Fruit fly (Drosophila melanogaster) whole organism, embryonic: Measurements from ENCODE around the gene CG17097.

Experiments
- BEAF-32 ChIP-seq: fragments of 200-800 bp; sonication (Bioruptor generic); optimal IDR thresholded peaks from 3 replicates; lab custom pipeline; 2017; ENCODE audit warnings: missing biosample characterization, missing genetic modification characterization, mild to moderate bottlenecking, moderate library complexity, missing genetic modification reagents
- CG10959 ChIP-seq: fragments of 200-800 bp; sonication (Bioruptor generic); IDR thresholded peaks from 2 replicates; pipeline ENCODE4 v1.3.6; 2022; ENCODE audit warnings: missing biosample characterization, missing genetic modification characterization
- CG11085 ChIP-seq: fragments of 200-800 bp; sonication (Bioruptor generic); IDR thresholded peaks from 2 replicates; pipeline ENCODE4 v1.3.6; 2022; ENCODE audit warnings: missing biosample characterization, missing genetic modification characterization
- CG11560 ChIP-seq: fragments of 200-800 bp; sonication (Bioruptor generic); IDR thresholded peaks from 3 replicates; pipeline ENCODE4 v1.3.6; 2022; ENCODE audit warnings: missing biosample characterization, missing genetic modification characterization
- CG12219 ChIP-seq: fragments of 200-800 bp; sonication (Bioruptor generic); optimal IDR thresholded peaks from 3 replicates; lab custom pipeline; 2018; ENCODE audit warnings: missing biosample characterization, mild to moderate bottlenecking, missing genetic modification characterization
- CG1602 ChIP-seq: fragments of 200-800 bp; sonication (Bioruptor generic); optimal IDR thresholded peaks from 3 replicates; lab custom pipeline; 2016; ENCODE audit warnings: missing biosample characterization, missing genetic modification characterization
- CG17328 ChIP-seq: fragments of 200-800 bp; sonication (Bioruptor generic); IDR thresholded peaks from 2 replicates; pipeline ENCODE4 v1.3.6; 2022; ENCODE audit warnings: missing biosample characterization, missing genetic modification characterization
- CG17802 ChIP-seq: fragments of 200-800 bp; sonication (Bioruptor generic); optimal IDR thresholded peaks from 2 replicates; lab custom pipeline; 2018; ENCODE audit warnings: missing biosample characterization, mild to moderate bottlenecking, missing genetic modification characterization, moderate library complexity
- CG1832 ChIP-seq: fragments of 200-800 bp; sonication (Bioruptor generic); optimal IDR thresholded peaks from 2 replicates; lab custom pipeline; 2017; ENCODE audit warnings: missing biosample characterization, mild to moderate bottlenecking, missing genetic modification characterization, inconsistent platforms
- CG2120 ChIP-seq: fragments of 200-800 bp; sonication (Bioruptor generic); optimal IDR thresholded peaks from 3 replicates; lab custom pipeline; 2016; ENCODE audit warnings: missing biosample characterization, missing genetic modification characterization
- CG2678 ChIP-seq: fragments of 200-800 bp; sonication (Bioruptor generic); optimal IDR thresholded peaks from 3 replicates; lab custom pipeline; 2019; ENCODE audit warnings: missing biosample characterization, mild to moderate bottlenecking, missing genetic modification characterization, moderate library complexity
- CG3065 ChIP-seq: fragments of 200-800 bp; sonication (Bioruptor generic); optimal IDR thresholded peaks from 2 replicates; lab custom pipeline; 2016; ENCODE audit warnings: missing biosample characterization, missing genetic modification characterization
- CG31224 ChIP-seq: fragments of 200-800 bp; sonication (Bioruptor generic); IDR thresholded peaks from 2 replicates; pipeline ENCODE4 v1.3.6; 2022; ENCODE audit warnings: missing biosample characterization, missing genetic modification characterization
- CG34422 ChIP-seq: fragments of 200-800 bp; sonication (Bioruptor generic); IDR thresholded peaks from 3 replicates; pipeline ENCODE4 v1.3.6; 2022; ENCODE audit warnings: missing biosample characterization, missing genetic modification characterization
- CG3995 ChIP-seq: fragments of 200-800 bp; sonication (Bioruptor generic); optimal IDR thresholded peaks from 3 replicates; lab custom pipeline; 2016; ENCODE audit warnings: missing biosample characterization, missing genetic modification characterization
- CG4854 ChIP-seq: fragments of 200-800 bp; sonication (Bioruptor generic); optimal IDR thresholded peaks from 2 replicates; lab custom pipeline; 2016; ENCODE audit warnings: missing biosample characterization, missing genetic modification characterization, inconsistent platforms
- CG6254 ChIP-seq: fragments of 200-800 bp; sonication (Bioruptor generic); optimal IDR thresholded peaks from 3 replicates; lab custom pipeline; 2017; ENCODE audit warnings: mild to moderate bottlenecking, missing biosample characterization, missing genetic modification reagents, missing genetic modification characterization
- CG7963 ChIP-seq: fragments of 200-800 bp; sonication (Bioruptor generic); IDR thresholded peaks from 3 replicates; pipeline ENCODE4 v1.3.6; 2022; ENCODE audit warnings: missing biosample characterization, missing genetic modification characterization; ENCODE audit not compliant: partially characterized antibody
- CG9932 ChIP-seq: fragments of 200-800 bp; sonication (Bioruptor generic); IDR thresholded peaks from 2 replicates; pipeline ENCODE4 v1.3.6; 2022; ENCODE audit warnings: missing biosample characterization, missing genetic modification characterization
- Dad ChIP-seq: fragments of 200-800 bp; sonication (Bioruptor generic); optimal IDR thresholded peaks from 3 replicates; lab custom pipeline; 2016; ENCODE audit warnings: missing biosample characterization, missing genetic modification characterization
- Hmx ChIP-seq: fragments of 200-800 bp; sonication (Bioruptor generic); optimal IDR thresholded peaks from 2 replicates; lab custom pipeline; 2016; ENCODE audit warnings: missing biosample characterization, missing genetic modification characterization
- Hr39 ChIP-seq: fragments of >200 bp; optimal IDR thresholded peaks from 2 replicates; lab custom pipeline; 2017
- Lpt ChIP-seq: fragments of >200 bp; optimal IDR thresholded peaks from 2 replicates; lab custom pipeline; 2018; ENCODE audit warnings: missing biosample characterization, missing genetic modification characterization
- Meics ChIP-seq: fragments of 200-800 bp; sonication (Bioruptor generic); optimal IDR thresholded peaks from 2 replicates; lab custom pipeline; 2017; ENCODE audit warnings: missing biosample characterization, mild to moderate bottlenecking, missing genetic modification characterization
- Oaz ChIP-seq: fragments of 200-800 bp; sonication (Bioruptor generic); IDR thresholded peaks from 2 replicates; pipeline ENCODE4 v1.3.6; 2022; ENCODE audit warnings: missing biosample characterization, missing genetic modification characterization
- Sox100B ChIP-seq: fragments of 200-800 bp; sonication (Bioruptor generic); optimal IDR thresholded peaks from 3 replicates; lab custom pipeline; 2018; ENCODE audit warnings: missing biosample characterization, mild to moderate bottlenecking, missing genetic modification characterization
- Stat92E ChIP-seq, 3 experiments: fragments of >200 bp in 2 of 3; fragments of 200-800 bp in 1 of 3; sonication (Bioruptor generic) in 1 of 3; optimal IDR thresholded peaks; 2 replicates each; lab custom pipeline; 2017 to 2019; ENCODE audit warnings: missing biosample characterization in 3 of 3, missing genetic modification characterization in 3 of 3, mild to moderate bottlenecking in 1 of 3, moderate library complexity in 1 of 3
- Trl ChIP-seq, 3 experiments: fragments of >200 bp in 2 of 3; fragments of 200-800 bp in 1 of 3; sonication (Bioruptor generic) in 1 of 3; optimal IDR thresholded peaks; 2 replicates in 1 of 3; 3 replicates in 2 of 3; lab custom pipeline; 2016 to 2017; ENCODE audit warnings: missing biosample characterization in 1 of 3, missing genetic modification characterization in 1 of 3
- ac ChIP-seq: fragments of 200-800 bp; sonication (Bioruptor generic); optimal IDR thresholded peaks from 3 replicates; lab custom pipeline; 2017; ENCODE audit warnings: missing biosample characterization, mild to moderate bottlenecking, missing genetic modification characterization
- ara ChIP-seq: fragments of 200-800 bp; sonication (Bioruptor generic); IDR thresholded peaks from 2 replicates; pipeline ENCODE4 v1.3.6; 2022; ENCODE audit warnings: missing biosample characterization, missing genetic modification characterization
- ase ChIP-seq: fragments of 200-800 bp; sonication (Bioruptor generic); IDR thresholded peaks from 3 replicates; pipeline ENCODE4 v1.3.6; 2022; ENCODE audit warnings: missing biosample characterization, missing genetic modification characterization
- dati ChIP-seq: fragments of 200-800 bp; sonication (Bioruptor generic); IDR thresholded peaks from 2 replicates; pipeline ENCODE4 v1.3.6; 2022; ENCODE audit warnings: missing biosample characterization, missing genetic modification characterization
- esg ChIP-seq: fragments of 200-800 bp; sonication (Bioruptor generic); conservative IDR thresholded peaks from 2 replicates; pipeline ENCODE4 v1.3.6; 2022; ENCODE audit warnings: missing biosample characterization, missing genetic modification characterization
- exex ChIP-seq: fragments of 200-800 bp; sonication (Bioruptor generic); optimal IDR thresholded peaks from 4 replicates; lab custom pipeline; 2018; ENCODE audit warnings: missing biosample characterization, mild to moderate bottlenecking, missing genetic modification characterization, moderate library complexity
- fd64A ChIP-seq: fragments of 200-800 bp; sonication (Bioruptor generic); optimal IDR thresholded peaks from 3 replicates; lab custom pipeline; 2018; ENCODE audit warnings: missing biosample characterization, mild to moderate bottlenecking, missing genetic modification characterization
- fd96Cb ChIP-seq: fragments of 200-800 bp; sonication (Bioruptor generic); optimal IDR thresholded peaks from 2 replicates; lab custom pipeline; 2018; ENCODE audit warnings: missing biosample characterization, mild to moderate bottlenecking, missing genetic modification characterization, moderate library complexity
- ftz-f1 ChIP-seq: fragments of 200-800 bp; sonication (Bioruptor generic); optimal IDR thresholded peaks from 2 replicates; lab custom pipeline; 2016; ENCODE audit warnings: missing biosample characterization, missing genetic modification characterization
- gsb-n ChIP-seq: fragments of 200-800 bp; sonication (Bioruptor generic); optimal IDR thresholded peaks from 3 replicates; lab custom pipeline; 2018; ENCODE audit warnings: missing biosample characterization, mild to moderate bottlenecking, missing genetic modification characterization
- kay ChIP-seq: fragments of 200-800 bp; sonication (Bioruptor generic); optimal IDR thresholded peaks from 2 replicates; lab custom pipeline; 2016; ENCODE audit warnings: missing biosample characterization, missing genetic modification characterization
- knrl ChIP-seq: fragments of 200-800 bp; sonication (Bioruptor generic); IDR thresholded peaks from 3 replicates; pipeline ENCODE4 v1.3.6; 2022; ENCODE audit warnings: missing biosample characterization, missing genetic modification characterization; ENCODE audit not compliant: partially characterized antibody
- lola ChIP-seq, 3 experiments: fragments of >200 bp in 2 of 3; fragments of 200-800 bp in 1 of 3; sonication (Bioruptor generic) in 1 of 3; optimal IDR thresholded peaks; 2 replicates each; lab custom pipeline; 2017 to 2019; ENCODE audit warnings: missing biosample characterization in 3 of 3, missing genetic modification characterization in 3 of 3, mild to moderate bottlenecking in 1 of 3, moderate library complexity in 1 of 3
- nom ChIP-seq: fragments of 200-800 bp; sonication (Bioruptor generic); optimal IDR thresholded peaks from 2 replicates; lab custom pipeline; 2017; ENCODE audit warnings: missing biosample characterization, missing genetic modification characterization, mild to moderate bottlenecking, moderate library complexity, missing genetic modification reagents
- oc ChIP-seq: fragments of 200-800 bp; sonication (Bioruptor generic); optimal IDR thresholded peaks from 2 replicates; lab custom pipeline; 2018; ENCODE audit warnings: missing biosample characterization, mild to moderate bottlenecking, missing genetic modification characterization, moderate library complexity
- p53 ChIP-seq: fragments of 200-800 bp; sonication (Bioruptor generic); optimal IDR thresholded peaks from 2 replicates; lab custom pipeline; 2016; ENCODE audit warnings: missing biosample characterization, missing genetic modification characterization
- salm ChIP-seq: fragments of 200-800 bp; sonication (Bioruptor generic); optimal IDR thresholded peaks from 2 replicates; lab custom pipeline; 2018; ENCODE audit warnings: missing biosample characterization, mild to moderate bottlenecking, missing genetic modification characterization
- sim ChIP-seq: fragments of 200-800 bp; sonication (Bioruptor generic); IDR thresholded peaks from 2 replicates; pipeline ENCODE4 v1.3.6; 2022; ENCODE audit warnings: missing biosample characterization, missing genetic modification characterization
- sob ChIP-seq: fragments of 200-800 bp; sonication (Bioruptor generic); IDR thresholded peaks from 2 replicates; pipeline ENCODE4 v1.3.6; 2022; ENCODE audit warnings: missing biosample characterization, missing genetic modification characterization
- tna ChIP-seq: fragments of 200-800 bp; sonication (Bioruptor generic); IDR thresholded peaks from 2 replicates; pipeline ENCODE4 v1.3.6; 2022; ENCODE audit warnings: missing biosample characterization, missing genetic modification characterization; ENCODE audit not compliant: partially characterized antibody
- wor ChIP-seq: fragments of 200-800 bp; sonication (Bioruptor generic); IDR thresholded peaks from 2 replicates; pipeline ENCODE4 v1.3.6; 2022; ENCODE audit warnings: missing biosample characterization, missing genetic modification characterization
- z ChIP-seq: fragments of 200-800 bp; sonication (Bioruptor generic); IDR thresholded peaks from 3 replicates; pipeline ENCODE4 v1.3.6; 2022; ENCODE audit warnings: missing biosample characterization, missing genetic modification characterization

The CG17097 gene

dm6 chr2L:10616767-10617166, 29.4 kb upstream of the CG17097 start (continued):
- peak in 1 of 3 experiments; percentile 67 for TF ChIP-seq lola (GFP tag; optimal IDR thresholded peaks at IDR 0.05; lab: Kevin White, UChicago)
- no peak for TF ChIP-seq CG9932 (GFP tag; lab: Robert Waterston, UW)
- TF ChIP-seq salm (tag; lab: Kevin White, UChicago) = peak; percentile 23
- no peak for TF ChIP-seq knrl (GFP tag; lab: Robert Waterston, UW)
- TF ChIP-seq z = peak; percentile 62; the same call in 2 of the 3 replicates
- TF ChIP-seq CG31224 (GFP tag; lab: Robert Waterston, UW) = peak; percentile 49
- peak; percentile 81 for TF ChIP-seq fd96Cb (tag; lab: Kevin White, UChicago)
- TF ChIP-seq CG17328 (GFP tag; lab: Robert Waterston, UW) = peak; percentile 86
- peak; percentile 73 for TF ChIP-seq Sox100B (GFP tag; lab: Kevin White, UChicago)
- peak; percentile 30 for TF ChIP-seq CG17802 (tag; lab: Kevin White, UChicago)
- peak; percentile 26 for TF ChIP-seq Dad (GFP tag; lab: Kevin White, UChicago)
- TF ChIP-seq Stat92E (GFP tag; optimal IDR thresholded peaks at IDR 0.05; lab: Kevin White, UChicago) = peak in 1 of 3 experiments; percentile 28
- no peak for TF ChIP-seq Trl (optimal IDR thresholded peaks at IDR 0.05; lab: Kevin White, UChicago)
- TF ChIP-seq Trl (GFP tag; optimal IDR thresholded peaks at IDR 0.05; lab: Kevin White, UChicago) = peak; percentile 49
- TF ChIP-seq CG34422 = peak; percentile 79
- TF ChIP-seq CG7963 (GFP tag; lab: Robert Waterston, UW) = no peak
- no peak for TF ChIP-seq Hmx (GFP tag; lab: Kevin White, UChicago)
- no peak for TF ChIP-seq exex (tag; lab: Kevin White, UChicago)
- no peak for TF ChIP-seq Hr39 (lab: Kevin White, UChicago)
- TF ChIP-seq gsb-n (tag; lab: Kevin White, UChicago) = peak; percentile 78
- peak; percentile 52 for TF ChIP-seq Meics (GFP tag; lab: Kevin White, UChicago)
- TF ChIP-seq ase = peak; percentile 76; the same call in 1 of the 3 replicates
- TF ChIP-seq CG1602 (GFP tag; lab: Kevin White, UChicago) = peak; percentile 68
- peak; percentile 67 for TF ChIP-seq CG10959
- TF ChIP-seq BEAF-32 = no peak
- TF ChIP-seq tna (GFP tag; lab: Robert Waterston, UW) = no peak
- peak; percentile 89 for TF ChIP-seq ara (GFP tag; lab: Robert Waterston, UW)
- peak; percentile 43 for TF ChIP-seq CG2120
- TF ChIP-seq Lpt (GFP tag; lab: Kevin White, UChicago) = no peak
- TF ChIP-seq CG12219 = peak; percentile 69
- peak; percentile 52 for TF ChIP-seq esg (GFP tag; lab: Robert Waterston, UW)
- TF ChIP-seq CG6254 = peak; percentile 73
- no peak for TF ChIP-seq CG3995
- TF ChIP-seq oc (tag; lab: Kevin White, UChicago) = peak; percentile 71
- peak; percentile 32; the same call in 1 of the 2 replicates for TF ChIP-seq CG11085
- peak; percentile 66; the same call in 1 of the 2 replicates for TF ChIP-seq dati (GFP tag; lab: Robert Waterston, UW)
- peak; percentile 15 for TF ChIP-seq fd64A (GFP tag; lab: Kevin White, UChicago)
- TF ChIP-seq p53 (GFP tag; lab: Kevin White, UChicago) = no peak
- TF ChIP-seq Oaz (GFP tag; lab: Robert Waterston, UW) = peak; percentile 47; the same call in 1 of the 2 replicates
- no peak for TF ChIP-seq CG4854 (GFP tag; lab: Kevin White, UChicago)
- no peak for TF ChIP-seq CG3065 (GFP tag; lab: Kevin White, UChicago)
- peak; percentile 58; the same call in 1 of the 2 replicates for TF ChIP-seq sim (GFP tag; lab: Robert Waterston, UW)
- peak; percentile 65 for TF ChIP-seq nom (GFP tag; lab: Kevin White, UChicago)
- peak; percentile 50; the same call in 1 of the 2 replicates for TF ChIP-seq sob (GFP tag; lab: Robert Waterston, UW)
- no peak for TF ChIP-seq ac (GFP tag; lab: Kevin White, UChicago)
- 0 out of 3 replicates have a peak, but pooled peaks have one; percentile 24 for TF ChIP-seq CG11560 (tag; lab: Robert Waterston, UW)
- peak; percentile 77 for TF ChIP-seq CG2678 (tag; lab: Kevin White, UChicago)
- TF ChIP-seq CG1832 (GFP tag; lab: Kevin White, UChicago) = no peak
- no peak for TF ChIP-seq ftz-f1 (GFP tag; lab: Kevin White, UChicago)
- peak; percentile 29 for TF ChIP-seq kay
- peak; percentile 64 for TF ChIP-seq wor
